Worm (Caenorhabditis elegans) whole organism, L4 larva: ENCODE results near the gene W02H3.1.
A peak's percentile ranks its signal among the peaks of the same experiment; 100 is the strongest.

Experiments
- D1046.2 ChIP-seq: fragments of 200-800 bp; sonication (Bioruptor generic); IDR thresholded peaks from 2 replicates; pipeline ENCODE4 v1.3.6; 2022; ENCODE audit warnings: missing genetic modification characterization, missing compliant biosample characterization
- F10B5.3 ChIP-seq: sonication (generic microtip); optimal IDR thresholded peaks from 2 replicates; lab custom pipeline; 2016; ENCODE audit warnings: mild to moderate bottlenecking, missing genetic modification characterization, missing compliant biosample characterization
- F49E8.2 ChIP-seq: sonication (generic microtip); optimal IDR thresholded peaks from 2 replicates; lab custom pipeline; 2016; ENCODE audit warnings: missing compliant biosample characterization, mild to moderate bottlenecking, missing genetic modification characterization, borderline replicate concordance
- R02D3.7 ChIP-seq: fragments of 150-350 bp; sonication (generic microtip); optimal IDR thresholded peaks from 3 replicates; lab custom pipeline; 2014; ENCODE audit warnings: missing biosample characterization, missing genetic modification characterization
- T26A8.4 ChIP-seq: fragments of 200-800 bp; sonication (Bioruptor generic); IDR thresholded peaks from 2 replicates; pipeline ENCODE4 v1.3.6; 2022; ENCODE audit warnings: missing genetic modification characterization, missing compliant biosample characterization
- ZK546.5 ChIP-seq, 2 experiments: sonication (generic microtip); optimal IDR thresholded peaks; 2 replicates each; lab custom pipeline; 2017; ENCODE audit warnings: missing biosample characterization in 2 of 2, missing genetic modification characterization in 2 of 2
- aha-1 ChIP-seq: fragments of 150-350 bp; peaks from one replicate; lab custom pipeline; 2014; ENCODE audit warnings: missing biosample characterization, missing genetic modification characterization
- aly-2 ChIP-seq: sonication (generic microtip); optimal IDR thresholded peaks from 2 replicates; lab custom pipeline; 2018; ENCODE audit warnings: missing biosample characterization, missing genetic modification characterization
- arid-1 ChIP-seq: fragments of 200-800 bp; sonication (Bioruptor generic); conservative IDR thresholded peaks from 2 replicates; pipeline ENCODE4 v1.3.6; 2022; ENCODE audit warnings: missing genetic modification reagents, missing genetic modification characterization, missing compliant biosample characterization
- ceh-32 ChIP-seq: sonication (generic microtip); optimal IDR thresholded peaks from 2 replicates; lab custom pipeline; 2016; ENCODE audit warnings: mild to moderate bottlenecking, missing genetic modification characterization, missing compliant biosample characterization; ENCODE audit not compliant: poor library complexity
- ceh-62 ChIP-seq: sonication (generic microtip); optimal IDR thresholded peaks from 2 replicates; lab custom pipeline; 2017; ENCODE audit warnings: missing biosample characterization, missing genetic modification characterization
- dmd-8 ChIP-seq: fragments of 200-800 bp; sonication (Bioruptor generic); IDR thresholded peaks from 2 replicates; pipeline ENCODE4 v1.3.6; 2022; ENCODE audit warnings: missing genetic modification characterization, missing compliant biosample characterization
- dmd-9 ChIP-seq: fragments of 200-800 bp; sonication (Bioruptor generic); IDR thresholded peaks from 2 replicates; pipeline ENCODE4 v1.3.6; 2022; ENCODE audit warnings: missing genetic modification reagents, missing genetic modification characterization, missing compliant biosample characterization
- dpl-1 ChIP-seq: fragments of 150-350 bp; optimal IDR thresholded peaks from 2 replicates; lab custom pipeline; 2014; ENCODE audit warnings: missing biosample characterization, missing genetic modification reagents, missing genetic modification characterization
- duxl-1 ChIP-seq: sonication (generic microtip); optimal IDR thresholded peaks from 2 replicates; lab custom pipeline; 2016; ENCODE audit warnings: mild to moderate bottlenecking, missing genetic modification characterization, moderate library complexity, missing compliant biosample characterization; ENCODE audit not compliant: poor library complexity
- egl-27 ChIP-seq: sonication (generic microtip); optimal IDR thresholded peaks from 3 replicates; lab custom pipeline; 2017; ENCODE audit warnings: missing biosample characterization, missing genetic modification reagents, missing genetic modification characterization
- egl-43 ChIP-seq: fragments of 200-800 bp; sonication (Bioruptor generic); IDR thresholded peaks from 2 replicates; pipeline ENCODE4 v1.3.6; 2022; ENCODE audit warnings: missing genetic modification reagents, missing genetic modification characterization, missing compliant biosample characterization
- hif-1 ChIP-seq, 2 experiments: sonication (generic microtip); optimal IDR thresholded peaks; 2 replicates each; lab custom pipeline; 2016 to 2017; ENCODE audit warnings: missing compliant biosample characterization in 2 of 2, missing genetic modification characterization in 2 of 2, missing genetic modification reagents in 2 of 2, missing genotype in 2 of 2, mild to moderate bottlenecking in 1 of 2
- hlh-11 ChIP-seq: fragments of 200-800 bp; sonication (Bioruptor generic); optimal IDR thresholded peaks from 2 replicates; lab custom pipeline; 2018; ENCODE audit warnings: mild to moderate bottlenecking, missing genetic modification characterization, missing compliant biosample characterization
- lin-15B ChIP-seq: fragments of 150-350 bp; sonication (generic microtip); optimal IDR thresholded peaks from 3 replicates; lab custom pipeline; 2014; ENCODE audit warnings: missing biosample characterization, missing genetic modification characterization
- lin-29 ChIP-seq: fragments of 200-800 bp; sonication (Bioruptor generic); IDR thresholded peaks from 2 replicates; pipeline ENCODE4 v1.3.6; 2022; ENCODE audit warnings: missing genetic modification reagents, missing genetic modification characterization, missing compliant biosample characterization
- lin-39 ChIP-seq: fragments of 150-350 bp; optimal IDR thresholded peaks from 2 replicates; lab custom pipeline; 2014; ENCODE audit warnings: missing biosample characterization, missing genetic modification reagents, missing genetic modification characterization
- lir-3 ChIP-seq: sonication (generic microtip); optimal IDR thresholded peaks from 2 replicates; lab custom pipeline; 2016; ENCODE audit warnings: mild to moderate bottlenecking, missing genetic modification characterization, missing compliant biosample characterization
- lsy-2 ChIP-seq, 2 experiments: fragments of 150-350 bp in 1 of 2; sonication (generic microtip) in 1 of 2; optimal IDR thresholded peaks; 2 replicates each; lab custom pipeline; 2014 to 2017; ENCODE audit warnings: missing biosample characterization in 2 of 2, missing genetic modification characterization in 2 of 2
- madf-9 ChIP-seq: fragments of 200-800 bp; sonication (Bioruptor generic); conservative IDR thresholded peaks from 2 replicates; pipeline ENCODE4 v1.3.6; 2022; ENCODE audit warnings: missing genetic modification reagents, missing genetic modification characterization, missing compliant biosample characterization
- mdl-1 ChIP-seq, 2 experiments: fragments of 150-350 bp in 1 of 2; sonication (generic microtip) in 1 of 2; optimal IDR thresholded peaks; 2 replicates each; lab custom pipeline; 2014 to 2017; ENCODE audit warnings: missing biosample characterization in 2 of 2, missing genetic modification characterization in 2 of 2
- mdt-29 ChIP-seq: fragments of 200-800 bp; sonication (Bioruptor generic); IDR thresholded peaks from 2 replicates; pipeline ENCODE4 v1.3.6; 2022; ENCODE audit warnings: missing genetic modification reagents, missing genetic modification characterization, missing compliant biosample characterization
- mes-2 ChIP-seq: sonication (generic microtip); optimal IDR thresholded peaks from 2 replicates; lab custom pipeline; 2016; ENCODE audit warnings: missing genotype, mild to moderate bottlenecking, missing genetic modification characterization, missing compliant biosample characterization; ENCODE audit not compliant: poor library complexity, severe bottlenecking
- nhr-10 ChIP-seq: fragments of 150-350 bp; optimal IDR thresholded peaks from 2 replicates; lab custom pipeline; 2014; ENCODE audit warnings: missing biosample characterization, missing genetic modification characterization
- nhr-11 ChIP-seq: fragments of 150-350 bp; optimal IDR thresholded peaks from 2 replicates; lab custom pipeline; 2014; ENCODE audit warnings: missing biosample characterization, missing genetic modification characterization
- nhr-28 ChIP-seq: fragments of 150-350 bp; optimal IDR thresholded peaks from 2 replicates; lab custom pipeline; 2014; ENCODE audit warnings: missing biosample characterization, missing genetic modification characterization
- nhr-41 ChIP-seq: fragments of 200-800 bp; sonication (Bioruptor generic); IDR thresholded peaks from 2 replicates; pipeline ENCODE4 v1.3.6; 2022; ENCODE audit warnings: missing genetic modification reagents, missing genetic modification characterization, missing compliant biosample characterization
- nhr-48 ChIP-seq: sonication (generic microtip); optimal IDR thresholded peaks from 2 replicates; lab custom pipeline; 2016; ENCODE audit warnings: mild to moderate bottlenecking, missing genetic modification characterization, missing compliant biosample characterization
- nhr-6 ChIP-seq: fragments of 150-350 bp; optimal IDR thresholded peaks from 2 replicates; lab custom pipeline; 2014; ENCODE audit warnings: missing biosample characterization, missing genetic modification characterization
- nhr-76 ChIP-seq: fragments of 150-350 bp; optimal IDR thresholded peaks from 2 replicates; lab custom pipeline; 2014; ENCODE audit warnings: missing biosample characterization, missing genetic modification characterization
- pha-4 ChIP-seq, 2 experiments: fragments of 150-350 bp in 1 of 2; fragments of 200-800 bp in 1 of 2; sonication (Bioruptor generic) in 1 of 2; IDR thresholded peaks in 1 of 2; optimal IDR thresholded peaks in 1 of 2; 2 replicates each; pipeline versions ENCODE4 v1.3.6 to Lab custom; 2014 to 2022; ENCODE audit warnings: missing genetic modification characterization in 2 of 2, missing genetic modification reagents in 2 of 2, missing biosample characterization in 1 of 2, missing compliant biosample characterization in 1 of 2
- sdz-12 ChIP-seq: fragments of 200-800 bp; sonication (Bioruptor generic); optimal IDR thresholded peaks from 2 replicates; lab custom pipeline; 2018; ENCODE audit warnings: mild to moderate bottlenecking, missing genetic modification characterization, missing compliant biosample characterization
- set-16 ChIP-seq: fragments of 200-800 bp; sonication (Bioruptor generic); IDR thresholded peaks from 2 replicates; pipeline ENCODE4 v1.3.6; 2022; ENCODE audit warnings: missing genetic modification reagents, missing genetic modification characterization, missing compliant biosample characterization
- skn-1 ChIP-seq: fragments of 150-350 bp; optimal IDR thresholded peaks from 2 replicates; lab custom pipeline; 2014; ENCODE audit warnings: missing biosample characterization, missing genetic modification characterization
- spr-3 ChIP-seq: fragments of 200-800 bp; sonication (Bioruptor generic); optimal IDR thresholded peaks from 2 replicates; lab custom pipeline; 2018; ENCODE audit warnings: mild to moderate bottlenecking, missing genetic modification characterization, missing compliant biosample characterization
- tra-1 ChIP-seq: fragments of 200-800 bp; sonication (Bioruptor generic); IDR thresholded peaks from 2 replicates; pipeline ENCODE4 v1.3.6; 2022; ENCODE audit warnings: missing genetic modification reagents, missing genetic modification characterization, missing compliant biosample characterization
- unc-62 ChIP-seq, 3 experiments: fragments of 150-350 bp in 1 of 3; sonication (generic microtip); optimal IDR thresholded peaks in 2 of 3; peaks in 1 of 3; 1 replicate in 1 of 3; 2 replicates in 2 of 3; lab custom pipeline; 2014 to 2017; ENCODE audit warnings: missing biosample characterization in 3 of 3, missing genetic modification characterization in 3 of 3, missing genetic modification reagents in 3 of 3, missing genotype in 1 of 3
- vab-7 ChIP-seq: fragments of 200-800 bp; sonication (Bioruptor generic); IDR thresholded peaks from 2 replicates; pipeline ENCODE4 v1.3.6; 2022; ENCODE audit warnings: missing genetic modification reagents, missing genetic modification characterization, missing compliant biosample characterization
- ztf-11 ChIP-seq: fragments of 150-350 bp; optimal IDR thresholded peaks from 2 replicates; lab custom pipeline; 2014; ENCODE audit warnings: missing biosample characterization, missing genetic modification characterization

Gene W02H3.1

ce11 chrX:11068334-11068733 is 36.9 kb downstream of the W02H3.1 start, which contains the start of gene apt-9 (continued):
- no peak for TF ChIP-seq tra-1 (GFP tag; lab: Robert Waterston, UW)
- no peak for TF ChIP-seq spr-3 (GFP tag; lab: Kevin White, UChicago)
- peak in 1 of 2 experiments; percentile 50 for TF ChIP-seq lsy-2 (tag; optimal IDR thresholded peaks at IDR 0.05; lab: Kevin White, UChicago)
- TF ChIP-seq vab-7 (GFP tag; lab: Robert Waterston, UW): 0 out of 2 replicates have a peak, but pooled peaks have one; percentile 18
- no peak for TF ChIP-seq nhr-48 (tag; lab: Kevin White, UChicago)
- TF ChIP-seq lir-3 (tag; lab: Kevin White, UChicago): no peak
- TF ChIP-seq ztf-11 (tag; lab: Kevin White, UChicago): no peak
- no peak for TF ChIP-seq nhr-76 (tag; lab: Kevin White, UChicago)
- no peak for TF ChIP-seq lin-15B
- TF ChIP-seq aha-1 (tag; lab: Kevin White, UChicago): no peak

- no peak for TF ChIP-seq lin-39 (tag; lab: Kevin White, UChicago)
- no peak for TF ChIP-seq nhr-10
- TF ChIP-seq unc-62 (GFP tag; optimal IDR thresholded peaks at IDR 0.05 in 1 of 2; lab: Kevin White, UChicago): no peak
- no peak for TF ChIP-seq unc-62 (tag; optimal IDR thresholded peaks at IDR 0.05; lab: Kevin White, UChicago)
- TF ChIP-seq ZK546.5 (tag; optimal IDR thresholded peaks at IDR 0.05; lab: Kevin White, UChicago): no peak
- TF ChIP-seq mes-2 (tag; lab: Kevin White, UChicago): no peak
- TF ChIP-seq ceh-62 (tag; lab: Kevin White, UChicago): no peak
- no peak for TF ChIP-seq nhr-41 (GFP tag; lab: Robert Waterston, UW)
- no peak for TF ChIP-seq skn-1 (tag; lab: Kevin White, UChicago)
- no peak for TF ChIP-seq R02D3.7 (tag; lab: Kevin White, UChicago)
- TF ChIP-seq pha-4 (GFP tag; IDR thresholded peaks at IDR 0.05; lab: Robert Waterston, UW): no peak
- no peak for TF ChIP-seq pha-4 (tag; optimal IDR thresholded peaks at IDR 0.05; lab: Kevin White, UChicago)
- TF ChIP-seq set-16 (GFP tag; lab: Robert Waterston, UW): no peak
- TF ChIP-seq mdl-1 (tag; optimal IDR thresholded peaks at IDR 0.05; lab: Kevin White, UChicago): no peak
- TF ChIP-seq madf-9: no peak
- no peak for TF ChIP-seq aly-2
- TF ChIP-seq arid-1: no peak
- no peak for TF ChIP-seq F49E8.2 (tag; lab: Kevin White, UChicago)
- TF ChIP-seq D1046.2: no peak
- no peak for TF ChIP-seq lin-15B
These were observed 38.0 kb downstream of the W02H3.1 start for ce11 chrX:11067256-11067655.

ce11 chrX:11064799-11065198 is 40.5 kb downstream of the W02H3.1 start, which contains the start of gene lpr-4:
lpr-4 (plus strand) TSS chrX:11065126.
- TF ChIP-seq ceh-32 (tag; lab: Kevin White, UChicago): no peak
- TF ChIP-seq dpl-1 (GFP tag; lab: Kevin White, UChicago): no peak
- TF ChIP-seq nhr-41 (GFP tag; lab: Robert Waterston, UW): no peak
- TF ChIP-seq nhr-6 (tag; lab: Kevin White, UChicago): no peak
- no peak for TF ChIP-seq dmd-9 (GFP tag; lab: Robert Waterston, UW)
- TF ChIP-seq lir-3 (tag; lab: Kevin White, UChicago): no peak
- TF ChIP-seq egl-43 (GFP tag; lab: Robert Waterston, UW): peak; percentile 34; the same call in 1 of the 2 replicates
- TF ChIP-seq nhr-28 (tag; lab: Kevin White, UChicago): peak; percentile 19
- peak in 1 of 2 experiments; percentile 91 for TF ChIP-seq unc-62 (GFP tag; optimal IDR thresholded peaks at IDR 0.05 in 1 of 2; lab: Kevin White, UChicago)
- TF ChIP-seq unc-62 (tag; optimal IDR thresholded peaks at IDR 0.05; lab: Kevin White, UChicago): no peak
- no peak for TF ChIP-seq dmd-8 (GFP tag; lab: Robert Waterston, UW)
- TF ChIP-seq hlh-11: peak; percentile 52

- TF ChIP-seq lin-29 (GFP tag; lab: Robert Waterston, UW) (no peak), duxl-1 (tag; lab: Kevin White, UChicago) (no peak), dmd-9 (GFP tag; lab: Robert Waterston, UW) (no peak), sdz-12 (GFP tag; lab: Kevin White, UChicago) (no peak), F49E8.2 (tag; lab: Kevin White, UChicago) (no peak), nhr-11 (tag; lab: Kevin White, UChicago) (no peak), skn-1 (tag; lab: Kevin White, UChicago) (no peak), vab-7 (GFP tag; lab: Robert Waterston, UW) (no peak), egl-43 (GFP tag; lab: Robert Waterston, UW) (no peak), spr-3 (GFP tag; lab: Kevin White, UChicago) (no peak), T26A8.4 (GFP tag; lab: Robert Waterston, UW) (no peak), F10B5.3 (no peak), aly-2 (no peak), hif-1 (tag; optimal IDR thresholded peaks at IDR 0.05; lab: Kevin White, UChicago) (no peak), mdt-29 (no peak), egl-27 (tag; lab: Kevin White, UChicago) (no peak)
These were observed 43.4 kb downstream of the W02H3.1 start, which contains the start of gene lpr-5 for ce11 chrX:11061904-11062303. lpr-5 (plus strand) TSS chrX:11062123.
